Fruit fly (Drosophila melanogaster): ENCODE measurements around the gene Rh4.

Rh4 gene

DNA sequence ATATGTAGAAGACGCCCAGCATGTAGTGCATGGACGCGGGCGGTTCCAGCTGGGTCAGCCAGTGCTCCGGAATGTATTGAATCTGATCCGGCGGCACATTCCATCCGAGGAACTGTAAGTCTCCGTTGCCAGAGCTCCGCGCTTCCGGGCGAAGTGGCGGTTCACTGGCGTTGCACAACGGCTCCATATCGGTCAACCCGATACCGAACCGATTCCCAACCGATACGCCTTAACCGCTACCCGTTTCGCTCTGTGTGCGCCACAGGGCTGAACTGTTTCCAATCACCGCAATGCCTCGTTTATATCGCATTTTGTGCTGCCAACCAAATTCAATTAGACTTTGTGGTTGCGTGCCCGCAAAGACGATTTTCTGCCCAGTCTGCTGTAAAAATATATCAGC is at the start of gene Rh4:
Gene Rh4, minus strand, starts transcription at position 234 of the 400 bp plus-strand sequence.
- TF ChIP-seq tai (GFP tag; optimal IDR thresholded peaks at IDR 0.05) (no peak), usp (GFP tag; optimal IDR thresholded peaks at IDR 0.05) (no peak), Hr78 (GFP tag; optimal IDR thresholded peaks at IDR 0.05) (no peak), GATAd (GFP tag; optimal IDR thresholded peaks at IDR 0.05) (no peak), sage (GFP tag; optimal IDR thresholded peaks at IDR 0.05) (no peak), h (GFP tag; optimal IDR thresholded peaks at IDR 0.05) (no peak), woc (GFP tag; optimal IDR thresholded peaks at IDR 0.05) (no peak), Dif (GFP tag; optimal IDR thresholded peaks at IDR 0.05; ENCODE audit: partially characterized antibody) (no peak), dsf (GFP tag; optimal IDR thresholded peaks at IDR 0.05; ENCODE audit: borderline replicate concordance) (no peak), CG9705 (GFP tag; optimal IDR thresholded peaks at IDR 0.05) (no peak), br (GFP tag; optimal IDR thresholded peaks at IDR 0.05) (no peak), Rel (GFP tag; optimal IDR thresholded peaks at IDR 0.05) (no peak), Rel (tag; optimal IDR thresholded peaks at IDR 0.05) (no peak), Jra (GFP tag; optimal IDR thresholded peaks at IDR 0.05) (no peak), pan (optimal IDR thresholded peaks at IDR 0.05) (no peak), rgr (GFP tag; optimal IDR thresholded peaks at IDR 0.05) (no peak), fru (GFP tag; optimal IDR thresholded peaks at IDR 0.05) (no peak), Dfd (GFP tag; optimal IDR thresholded peaks at IDR 0.05) (no peak), Sp1 (GFP tag; optimal IDR thresholded peaks at IDR 0.05) (no peak)

dm6 chr3L:16910466-16910865 is 48.1 kb upstream of the Rh4 start:
- TF ChIP-seq Mio (GFP tag; optimal IDR thresholded peaks at IDR 0.05) (no peak), sv (GFP tag; optimal IDR thresholded peaks at IDR 0.05) (no peak), dl (GFP tag; optimal IDR thresholded peaks at IDR 0.05; ENCODE audit: insufficient read depth in 1 of 2, partially characterized antibody in 2 of 2) (no peak), pan (optimal IDR thresholded peaks at IDR 0.05) (no peak), fru (GFP tag; optimal IDR thresholded peaks at IDR 0.05) (no peak), dsf (GFP tag; optimal IDR thresholded peaks at IDR 0.05; ENCODE audit: borderline replicate concordance) (no peak), Abd-B (GFP tag; optimal IDR thresholded peaks at IDR 0.05) (no peak), woc (GFP tag; optimal IDR thresholded peaks at IDR 0.05) (no peak), sage (GFP tag; optimal IDR thresholded peaks at IDR 0.05) (no peak), lola (GFP tag; optimal IDR thresholded peaks at IDR 0.05) (no peak), GATAd (GFP tag; optimal IDR thresholded peaks at IDR 0.05) (no peak), CrebA (GFP tag; optimal IDR thresholded peaks at IDR 0.05; ENCODE audit: borderline replicate concordance) (no peak)

DNA sequence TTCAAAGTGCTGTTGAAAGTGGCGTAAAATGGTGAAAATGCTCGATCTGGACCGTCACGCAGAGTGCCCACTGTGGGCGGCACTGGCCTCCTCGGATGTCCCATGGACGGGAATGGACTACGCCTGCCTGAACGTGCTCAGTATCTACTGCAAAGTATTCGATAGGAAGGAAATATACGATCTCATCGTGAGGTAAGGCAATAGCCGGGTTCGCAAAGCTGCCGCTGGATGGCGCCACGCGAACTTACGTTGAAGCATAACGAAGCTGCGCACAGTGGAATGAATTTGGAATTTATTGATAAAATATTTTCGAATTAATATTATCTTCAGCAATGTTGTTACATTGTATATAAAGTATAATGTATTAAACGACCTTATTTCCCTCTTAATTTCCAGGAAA is 34.1 kb upstream of the Rh4 start:
- TF ChIP-seq Sp1 (GFP tag; optimal IDR thresholded peaks at IDR 0.05) (no peak), foxo (GFP tag; optimal IDR thresholded peaks at IDR 0.05) (no peak), CG32264 (GFP tag; optimal IDR thresholded peaks at IDR 0.05) (no peak), lola (GFP tag; optimal IDR thresholded peaks at IDR 0.05) (no peak), Vsx2 (GFP tag; optimal IDR thresholded peaks at IDR 0.05; ENCODE audit: partially characterized antibody) (no peak), N (GFP tag; optimal IDR thresholded peaks at IDR 0.05) (no peak), usp (GFP tag; optimal IDR thresholded peaks at IDR 0.05) (no peak)

DNA sequence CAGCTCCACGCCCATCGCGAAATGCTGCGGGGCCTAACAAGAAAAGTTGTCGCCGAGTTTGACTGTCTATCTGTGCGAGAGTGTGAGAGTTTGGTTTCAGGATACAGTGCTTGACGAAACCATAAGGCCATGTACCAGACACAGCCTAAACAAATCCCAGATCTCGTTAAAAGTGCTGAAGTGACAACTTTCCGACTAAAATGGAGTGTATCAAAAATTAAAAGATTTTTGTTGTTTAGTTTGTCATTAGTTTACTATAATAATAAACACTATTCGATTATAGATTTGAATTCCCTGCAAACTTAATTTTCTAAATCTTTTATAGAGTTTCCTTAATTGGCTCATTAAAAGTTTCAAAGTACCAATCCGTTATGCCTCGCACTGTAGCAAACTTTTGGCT is 31.3 kb upstream of the Rh4 start:
- TF ChIP-seq OdsH (GFP tag; optimal IDR thresholded peaks at IDR 0.05) (no peak), N (GFP tag; optimal IDR thresholded peaks at IDR 0.05) (no peak), HLH106 (tag; optimal IDR thresholded peaks at IDR 0.05) (no peak), dl (GFP tag; optimal IDR thresholded peaks at IDR 0.05; ENCODE audit: insufficient read depth in 1 of 2, partially characterized antibody in 2 of 2) (no peak), Jra (GFP tag; optimal IDR thresholded peaks at IDR 0.05) (no peak), Sp1 (GFP tag; optimal IDR thresholded peaks at IDR 0.05) (no peak), fru (GFP tag; optimal IDR thresholded peaks at IDR 0.05) (no peak), Dif (GFP tag; optimal IDR thresholded peaks at IDR 0.05; ENCODE audit: partially characterized antibody) (no peak), Mio (GFP tag; optimal IDR thresholded peaks at IDR 0.05) (no peak), br (GFP tag; optimal IDR thresholded peaks at IDR 0.05) (no peak), lola (GFP tag; optimal IDR thresholded peaks at IDR 0.05) (no peak), Abd-B (GFP tag; optimal IDR thresholded peaks at IDR 0.05) (no peak), ey (GFP tag; optimal IDR thresholded peaks at IDR 0.05) (no peak), Vsx2 (GFP tag; optimal IDR thresholded peaks at IDR 0.05; ENCODE audit: partially characterized antibody) (no peak)

DNA sequence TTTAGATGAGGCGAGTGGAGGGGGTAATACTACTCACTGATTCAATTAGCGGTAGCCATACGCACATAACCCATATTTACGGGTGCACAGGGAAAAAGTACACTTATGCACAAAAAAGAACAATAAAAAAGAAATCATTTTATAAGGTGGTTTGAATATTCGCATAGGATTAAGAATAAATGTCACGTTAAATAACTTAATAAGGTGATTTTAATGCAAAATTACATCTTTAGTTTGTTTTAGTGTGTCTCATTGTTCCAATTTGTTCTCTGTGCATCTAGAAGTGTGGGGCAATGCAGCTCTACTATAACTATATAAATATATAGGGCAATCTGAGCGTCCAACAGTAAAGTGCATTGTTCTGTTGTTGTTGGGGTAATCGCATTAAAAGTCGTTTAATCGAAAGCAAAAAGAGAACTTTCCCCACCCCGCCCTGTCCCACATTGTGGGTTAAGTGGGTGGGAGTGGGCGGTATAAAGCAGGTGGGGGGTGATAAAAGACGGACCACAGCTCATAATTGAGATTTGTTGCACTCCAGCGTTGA is 30.5 kb upstream of the Rh4 start:
- no peak for TF ChIP-seq woc (GFP tag; optimal IDR thresholded peaks at IDR 0.05)
- no peak for TF ChIP-seq jim (GFP tag; optimal IDR thresholded peaks at IDR 0.05)
- TF ChIP-seq foxo (GFP tag; optimal IDR thresholded peaks at IDR 0.05), result no peak
- TF ChIP-seq pan (optimal IDR thresholded peaks at IDR 0.05), result no peak
- TF ChIP-seq OdsH (GFP tag; optimal IDR thresholded peaks at IDR 0.05), result no peak

Data from whole organism, wandering third instar larva.